Fruit fly (Drosophila melanogaster) whole organism, embryonic: ENCODE results near the gene CG46397.

Experiments used
- Awh ChIP-seq: fragments of 200-800 bp; sonication (Bioruptor generic); IDR thresholded peaks from 2 replicates; pipeline ENCODE4, ENCODE4 v1.3.6; 2022; ENCODE audit warnings: missing biosample characterization, missing genetic modification characterization
- BEAF-32 ChIP-seq: fragments of 200-800 bp; sonication (Bioruptor generic); optimal IDR thresholded peaks from 3 replicates; lab custom pipeline; 2017; ENCODE audit warnings: missing biosample characterization, missing genetic modification characterization, mild to moderate bottlenecking, moderate library complexity, missing genetic modification reagents
- CG10147 ChIP-seq: fragments of 200-800 bp; sonication (Bioruptor generic); optimal IDR thresholded peaks from 2 replicates; lab custom pipeline; 2019; ENCODE audit warnings: missing biosample characterization, mild to moderate bottlenecking, missing genetic modification characterization, moderate library complexity
- CG11504 ChIP-seq: fragments of 200-800 bp; sonication (Bioruptor generic); optimal IDR thresholded peaks from 3 replicates; lab custom pipeline; 2019; ENCODE audit warnings: missing biosample characterization, mild to moderate bottlenecking, missing genetic modification characterization, moderate library complexity
- CG12744 ChIP-seq: fragments of 200-800 bp; sonication (Bioruptor generic); optimal IDR thresholded peaks from 2 replicates; lab custom pipeline; 2016; ENCODE audit warnings: missing biosample characterization, missing genetic modification characterization
- CG13775 ChIP-seq: fragments of 200-800 bp; sonication (Bioruptor generic); optimal IDR thresholded peaks from 3 replicates; lab custom pipeline; 2017; ENCODE audit warnings: missing biosample characterization, mild to moderate bottlenecking, missing genetic modification characterization
- CG17328 ChIP-seq: fragments of 200-800 bp; sonication (Bioruptor generic); IDR thresholded peaks from 2 replicates; pipeline ENCODE4 v1.3.6; 2022; ENCODE audit warnings: missing biosample characterization, missing genetic modification characterization
- CG1792 ChIP-seq: fragments of 200-800 bp; sonication (Bioruptor generic); optimal IDR thresholded peaks from 2 replicates; lab custom pipeline; 2016; ENCODE audit warnings: missing biosample characterization, missing genetic modification characterization
- CG32772 ChIP-seq: fragments of 200-800 bp; sonication (Bioruptor generic); IDR thresholded peaks from 2 replicates; pipeline ENCODE4 v1.3.6; 2022; ENCODE audit warnings: missing biosample characterization, missing genetic modification characterization
- CG3995 ChIP-seq: fragments of 200-800 bp; sonication (Bioruptor generic); optimal IDR thresholded peaks from 3 replicates; lab custom pipeline; 2016; ENCODE audit warnings: missing biosample characterization, missing genetic modification characterization
- CG4617 ChIP-seq: fragments of 200-800 bp; sonication (Bioruptor generic); optimal IDR thresholded peaks from 3 replicates; lab custom pipeline; 2016; ENCODE audit warnings: missing biosample characterization, missing genetic modification characterization, borderline replicate concordance
- CG4820 ChIP-seq: fragments of 200-800 bp; sonication (Bioruptor generic); optimal IDR thresholded peaks from 3 replicates; lab custom pipeline; 2016; ENCODE audit warnings: missing biosample characterization, missing genetic modification characterization
- CG5953 ChIP-seq: fragments of 200-800 bp; sonication (Bioruptor generic); IDR thresholded peaks from 2 replicates; pipeline ENCODE4 v1.3.6; 2022; ENCODE audit warnings: missing biosample characterization, missing genetic modification characterization
- CG6765 ChIP-seq: fragments of 200-800 bp; sonication (Bioruptor generic); optimal IDR thresholded peaks from 3 replicates; lab custom pipeline; 2017; ENCODE audit warnings: missing biosample characterization, mild to moderate bottlenecking, missing genetic modification characterization
- CG7928 ChIP-seq: fragments of 200-800 bp; sonication (Bioruptor generic); optimal IDR thresholded peaks from 2 replicates; lab custom pipeline; 2017; ENCODE audit warnings: missing biosample characterization, mild to moderate bottlenecking, missing genetic modification characterization
- CG8478 ChIP-seq: fragments of >200 bp; optimal IDR thresholded peaks from 2 replicates; lab custom pipeline; 2018
- CG9797 ChIP-seq: fragments of 200-800 bp; sonication (Bioruptor generic); optimal IDR thresholded peaks from 3 replicates; lab custom pipeline; 2018; ENCODE audit warnings: missing biosample characterization, mild to moderate bottlenecking, missing genetic modification characterization
- CG9932 ChIP-seq: fragments of 200-800 bp; sonication (Bioruptor generic); IDR thresholded peaks from 2 replicates; pipeline ENCODE4 v1.3.6; 2022; ENCODE audit warnings: missing biosample characterization, missing genetic modification characterization
- CoRest ChIP-seq: fragments of 200-800 bp; sonication (Bioruptor generic); optimal IDR thresholded peaks from 3 replicates; lab custom pipeline; 2018; ENCODE audit warnings: missing biosample characterization, mild to moderate bottlenecking, missing genetic modification characterization, moderate library complexity
- Dfd ChIP-seq, 2 experiments: fragments of >200 bp; optimal IDR thresholded peaks; 2 replicates each; lab custom pipeline; 2017; ENCODE audit warnings: missing biosample characterization in 2 of 2, missing genetic modification characterization in 2 of 2
- Drgx ChIP-seq: fragments of 200-800 bp; sonication (Bioruptor generic); IDR thresholded peaks from 2 replicates; pipeline ENCODE4 v1.3.6; 2022; ENCODE audit warnings: missing biosample characterization, missing genetic modification characterization
- Elba2 ChIP-seq: fragments of 200-800 bp; sonication (Bioruptor generic); optimal IDR thresholded peaks from 3 replicates; lab custom pipeline; 2016; ENCODE audit warnings: missing biosample characterization, missing genetic modification characterization
- GATAe ChIP-seq: fragments of 200-800 bp; sonication (Bioruptor generic); conservative IDR thresholded peaks from 2 replicates; pipeline ENCODE4 v1.3.6; 2022; ENCODE audit warnings: missing biosample characterization, missing genetic modification characterization
- Hr39 ChIP-seq: fragments of >200 bp; optimal IDR thresholded peaks from 2 replicates; lab custom pipeline; 2017
- MESR4 ChIP-seq: fragments of 200-800 bp; sonication (Bioruptor generic); optimal IDR thresholded peaks from 2 replicates; lab custom pipeline; 2018; ENCODE audit warnings: missing biosample characterization, mild to moderate bottlenecking, missing genetic modification characterization, moderate library complexity
- Med ChIP-seq: fragments of 200-800 bp; sonication (Bioruptor generic); peaks from one replicate; lab custom pipeline; 2016; ENCODE audit warnings: missing biosample characterization, missing genetic modification characterization, mild to moderate bottlenecking, inconsistent platforms, moderate library complexity
- Mrtf ChIP-seq: fragments of 200-800 bp; sonication (Bioruptor generic); IDR thresholded peaks from 3 replicates; pipeline ENCODE4 v1.3.6; 2022; ENCODE audit warnings: missing biosample characterization, missing genetic modification characterization
- NC2α ChIP-seq: fragments of 200-800 bp; sonication (Bioruptor generic); optimal IDR thresholded peaks from 2 replicates; lab custom pipeline; 2016; ENCODE audit warnings: missing biosample characterization, missing genetic modification characterization
- Pdp1 ChIP-seq, 2 experiments: fragments of 200-800 bp; sonication (Bioruptor generic); optimal IDR thresholded peaks; 3 replicates each; lab custom pipeline; 2016; ENCODE audit warnings: missing biosample characterization in 2 of 2, missing genetic modification characterization in 2 of 2, mild to moderate bottlenecking in 1 of 2, moderate library complexity in 1 of 2
- Six4 ChIP-seq: fragments of 200-800 bp; sonication (Bioruptor generic); optimal IDR thresholded peaks from 2 replicates; lab custom pipeline; 2016; ENCODE audit warnings: missing biosample characterization, missing genetic modification characterization
- Sox100B ChIP-seq: fragments of 200-800 bp; sonication (Bioruptor generic); optimal IDR thresholded peaks from 3 replicates; lab custom pipeline; 2018; ENCODE audit warnings: missing biosample characterization, mild to moderate bottlenecking, missing genetic modification characterization
- TFAM ChIP-seq: fragments of 200-800 bp; sonication (Bioruptor generic); optimal IDR thresholded peaks from 2 replicates; lab custom pipeline; 2017; ENCODE audit warnings: missing biosample characterization, missing genetic modification characterization, inconsistent platforms
- amos ChIP-seq: fragments of 200-800 bp; sonication (Bioruptor generic); IDR thresholded peaks from 2 replicates; pipeline ENCODE4 v1.3.6; 2022; ENCODE audit warnings: missing biosample characterization, missing genetic modification characterization; ENCODE audit not compliant: partially characterized antibody
- bab2 ChIP-seq: fragments of 200-800 bp; sonication (Bioruptor generic); optimal IDR thresholded peaks from 2 replicates; lab custom pipeline; 2016; ENCODE audit warnings: missing biosample characterization, missing genetic modification characterization
- cg ChIP-seq: fragments of 200-800 bp; sonication (Bioruptor generic); optimal IDR thresholded peaks from 3 replicates; lab custom pipeline; 2019; ENCODE audit warnings: missing biosample characterization, mild to moderate bottlenecking, missing genetic modification characterization, moderate library complexity
- croc ChIP-seq: fragments of 200-800 bp; sonication (Bioruptor generic); conservative IDR thresholded peaks from 3 replicates; pipeline ENCODE4 v1.3.6; 2022; ENCODE audit warnings: missing biosample characterization, missing genetic modification characterization
- da ChIP-seq: fragments of 200-800 bp; sonication (Bioruptor generic); optimal IDR thresholded peaks from 2 replicates; lab custom pipeline; 2016; ENCODE audit warnings: missing biosample characterization, missing genetic modification characterization
- emc ChIP-seq: fragments of 200-800 bp; sonication (Bioruptor generic); optimal IDR thresholded peaks from 2 replicates; lab custom pipeline; 2016; ENCODE audit warnings: missing biosample characterization, missing genetic modification characterization
- exex ChIP-seq: fragments of 200-800 bp; sonication (Bioruptor generic); optimal IDR thresholded peaks from 4 replicates; lab custom pipeline; 2018; ENCODE audit warnings: missing biosample characterization, mild to moderate bottlenecking, missing genetic modification characterization, moderate library complexity
- ind ChIP-seq: fragments of 200-800 bp; sonication (Bioruptor generic); optimal IDR thresholded peaks from 3 replicates; lab custom pipeline; 2016; ENCODE audit warnings: missing biosample characterization, missing genetic modification characterization
- kay ChIP-seq: fragments of 200-800 bp; sonication (Bioruptor generic); optimal IDR thresholded peaks from 2 replicates; lab custom pipeline; 2016; ENCODE audit warnings: missing biosample characterization, missing genetic modification characterization
- knrl ChIP-seq: fragments of 200-800 bp; sonication (Bioruptor generic); IDR thresholded peaks from 3 replicates; pipeline ENCODE4 v1.3.6; 2022; ENCODE audit warnings: missing biosample characterization, missing genetic modification characterization; ENCODE audit not compliant: partially characterized antibody
- lab ChIP-seq: fragments of 200-800 bp; sonication (Bioruptor generic); optimal IDR thresholded peaks from 3 replicates; lab custom pipeline; 2017; ENCODE audit warnings: missing biosample characterization, missing genetic modification characterization, mild to moderate bottlenecking, moderate library complexity, missing genetic modification reagents
- peb ChIP-seq: fragments of 200-800 bp; sonication (Bioruptor generic); IDR thresholded peaks from 2 replicates; pipeline ENCODE4 v1.3.6; 2022; ENCODE audit warnings: missing biosample characterization, missing genetic modification characterization
- sens-2 ChIP-seq: fragments of 200-800 bp; sonication (Bioruptor generic); IDR thresholded peaks from 2 replicates; pipeline ENCODE4 v1.3.6; 2022; ENCODE audit warnings: missing biosample characterization, missing genetic modification characterization
- slp2 ChIP-seq: fragments of 200-800 bp; sonication (Bioruptor generic); optimal IDR thresholded peaks from 2 replicates; lab custom pipeline; 2016; ENCODE audit warnings: missing biosample characterization, missing genetic modification characterization
- sqz ChIP-seq: fragments of 200-800 bp; sonication (Bioruptor generic); optimal IDR thresholded peaks from 3 replicates; lab custom pipeline; 2018; ENCODE audit warnings: missing biosample characterization, mild to moderate bottlenecking, missing genetic modification characterization
- tup ChIP-seq: fragments of 200-800 bp; sonication (Bioruptor generic); optimal IDR thresholded peaks from 2 replicates; lab custom pipeline; 2016; ENCODE audit warnings: missing biosample characterization, mild to moderate bottlenecking, missing genetic modification characterization, moderate library complexity
- wdn ChIP-seq: fragments of 200-800 bp; sonication (Bioruptor generic); IDR thresholded peaks from 2 replicates; pipeline ENCODE4 v1.3.6; 2022; ENCODE audit warnings: missing biosample characterization, missing genetic modification characterization

Gene CG46397

DNA sequence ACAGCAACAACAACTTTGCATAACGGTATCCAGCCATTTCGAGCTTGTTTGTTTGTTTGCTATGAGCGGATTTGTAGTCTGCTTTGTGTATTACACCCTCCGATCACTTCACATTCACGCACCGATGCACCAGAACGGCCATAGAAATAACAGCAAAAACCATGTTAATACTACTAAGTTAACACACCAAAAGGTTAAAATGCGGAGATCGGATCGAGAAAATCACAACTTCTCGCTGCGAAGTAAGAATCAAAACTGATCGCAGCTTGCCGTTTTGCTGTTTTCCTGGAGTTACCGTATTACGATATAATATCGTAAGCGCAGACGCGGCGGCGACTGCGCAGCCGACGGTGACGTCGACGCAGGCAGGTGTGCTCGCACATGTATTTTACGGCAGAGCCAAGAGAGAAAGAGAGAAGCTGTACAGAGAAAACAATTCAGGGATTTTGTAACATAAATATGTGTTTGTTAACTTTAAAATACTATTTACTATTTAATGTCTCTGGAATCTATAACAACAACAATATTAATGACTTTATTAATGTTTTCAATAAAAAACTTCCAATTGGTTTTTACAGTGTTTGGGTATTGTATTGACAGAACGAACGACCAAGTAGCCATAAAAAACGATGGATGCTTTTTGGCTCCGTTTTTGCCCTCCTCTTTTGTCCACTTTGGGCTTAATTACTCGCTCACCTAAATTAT, 37.7 kb downstream of the CG46397 start, which contains the start of gene CG13101 (continued):
- TF ChIP-seq Awh (GFP tag; lab: Robert Waterston, UW) (peak; percentile 95), tup (peak; percentile 75), ind (GFP tag; lab: Kevin White, UChicago) (peak; percentile 90), Dfd (GFP tag; optimal IDR thresholded peaks at IDR 0.05; lab: Kevin White, UChicago) (no peak), CG5953 (GFP tag; lab: Robert Waterston, UW) (peak; percentile 74; the same call in 1 of the 2 replicates), Elba2 (peak; percentile 41), slp2 (GFP tag; lab: Kevin White, UChicago) (peak; percentile 83), CG9932 (GFP tag; lab: Robert Waterston, UW) (peak; percentile 93), sens-2 (GFP tag; lab: Robert Waterston, UW) (peak; percentile 82), wdn (GFP tag; lab: Robert Waterston, UW) (peak; percentile 90), kay (GFP tag; lab: Kevin White, UChicago) (peak; percentile 77), CG6765 (GFP tag; lab: Kevin White, UChicago) (peak; percentile 82), sqz (GFP tag; lab: Kevin White, UChicago) (peak; percentile 92), cg (no peak), CoRest (tag; lab: Kevin White, UChicago) (peak; percentile 94), amos (GFP tag; lab: Robert Waterston, UW) (no peak), CG17328 (GFP tag; lab: Robert Waterston, UW) (peak; percentile 96), CG3995 (GFP tag; lab: Kevin White, UChicago) (peak; percentile 18), bab2 (GFP tag; lab: Kevin White, UChicago) (peak; percentile 81), TFAM (peak; percentile 68), Hr39 (lab: Kevin White, UChicago) (no peak), Sox100B (GFP tag; lab: Kevin White, UChicago) (peak; percentile 89), peb (peak; percentile 85), Drgx (peak; percentile 97)

DNA sequence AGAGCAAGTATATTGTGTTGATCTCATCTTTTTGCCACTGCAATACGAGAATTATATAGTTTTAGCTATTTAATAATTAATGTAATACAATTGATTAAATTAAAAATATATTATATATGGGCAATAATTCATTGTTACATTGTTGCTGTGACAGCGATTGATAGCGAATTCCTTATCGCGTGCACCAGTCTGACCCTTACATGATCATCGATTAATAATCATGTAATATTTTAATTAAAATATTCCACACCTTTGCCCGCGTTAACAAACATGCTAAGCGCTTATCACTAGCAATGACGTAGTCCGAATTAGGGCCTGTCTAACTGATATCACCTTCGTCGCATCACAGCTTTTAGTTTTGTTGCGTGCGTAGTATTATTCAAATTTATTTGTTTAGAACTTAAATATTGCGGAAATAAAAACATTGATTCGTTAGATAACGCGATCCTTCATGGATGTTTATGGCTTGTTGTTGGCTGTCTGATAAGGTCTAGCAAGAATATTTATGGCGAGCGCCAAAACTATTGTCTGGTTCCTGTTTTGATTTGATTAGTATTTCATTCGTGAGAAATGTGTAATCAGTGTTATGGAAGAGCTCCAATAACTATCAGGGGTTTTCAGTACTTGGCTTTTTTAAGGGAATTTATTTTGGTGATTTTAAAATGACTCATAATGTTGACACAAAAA, 40.3 kb downstream of the CG46397 start:
- TF ChIP-seq croc (GFP tag; lab: Robert Waterston, UW) (no peak), GATAe (no peak), emc (GFP tag; lab: Kevin White, UChicago) (no peak), CG4617 (no peak), CG12744 (GFP tag; lab: Kevin White, UChicago) (no peak), cg (no peak), amos (GFP tag; lab: Robert Waterston, UW) (no peak), CG13775 (GFP tag; lab: Kevin White, UChicago) (no peak), CG11504 (tag; lab: Kevin White, UChicago) (no peak), NC2α (no peak), CG10147 (GFP tag; lab: Kevin White, UChicago) (no peak), CG4820 (GFP tag; lab: Kevin White, UChicago) (no peak), BEAF-32 (GFP tag; lab: Kevin White, UChicago) (no peak), CG32772 (no peak), Six4 (GFP tag; lab: Kevin White, UChicago) (no peak), CG8478 (lab: Kevin White, UChicago) (no peak), knrl (no peak), da (GFP tag; lab: Kevin White, UChicago) (no peak), Mrtf (GFP tag; lab: Robert Waterston, UW) (no peak), Med (GFP tag; lab: Kevin White, UChicago) (peak; percentile 41), MESR4 (GFP tag; lab: Kevin White, UChicago) (no peak), CG1792 (GFP tag; lab: Kevin White, UChicago) (no peak), CG7928 (no peak), Pdp1 (GFP tag; optimal IDR thresholded peaks at IDR 0.05; lab: Kevin White, UChicago) (peak in 1 of 2 experiments; percentile 85), lab (peak; percentile 15), exex (peak; percentile 93), CG9797 (GFP tag; lab: Kevin White, UChicago) (no peak)
